Fruit fly (Drosophila melanogaster) whole organism, prepupa: ENCODE results near the gene Amnionless.

ENCODE experiments used
- CG6808 ChIP-seq: fragments of 200-800 bp; sonication (Bioruptor generic); optimal IDR thresholded peaks from 3 replicates; lab custom pipeline; 2017; ENCODE audit warnings: missing biosample characterization, missing genetic modification characterization, mild to moderate bottlenecking, moderate library complexity, missing genetic modification reagents
- CG6854 ChIP-seq: fragments of 200-800 bp; sonication (Bioruptor generic); optimal IDR thresholded peaks from 2 replicates; lab custom pipeline; 2017; ENCODE audit warnings: missing biosample characterization, mild to moderate bottlenecking, missing genetic modification characterization
- CG8319 ChIP-seq: fragments of 200-800 bp; sonication (Bioruptor generic); optimal IDR thresholded peaks from 3 replicates; lab custom pipeline; 2016; ENCODE audit warnings: missing biosample characterization, missing genetic modification characterization
- CG8632 ChIP-seq: fragments of 200-800 bp; sonication (Bioruptor generic); optimal IDR thresholded peaks from 3 replicates; lab custom pipeline; 2016; ENCODE audit warnings: missing biosample characterization, missing genetic modification characterization
- Gug ChIP-seq: fragments of 200-800 bp; sonication (Bioruptor generic); IDR thresholded peaks from 2 replicates; pipeline ENCODE4 v1.3.6; 2022; ENCODE audit warnings: missing biosample characterization, missing genetic modification characterization
- Hr38 ChIP-seq: sonication (Bioruptor generic); optimal IDR thresholded peaks from 2 replicates; lab custom pipeline; 2016; ENCODE audit warnings: missing biosample characterization, missing genetic modification characterization
- Hr4 ChIP-seq: fragments of 200-800 bp; sonication (Bioruptor generic); optimal IDR thresholded peaks from 3 replicates; lab custom pipeline; 2016; ENCODE audit warnings: missing biosample characterization, missing genetic modification characterization
- Lpt ChIP-seq: fragments of 200-800 bp; sonication (Bioruptor generic); optimal IDR thresholded peaks from 3 replicates; lab custom pipeline; 2016; ENCODE audit warnings: missing biosample characterization, missing genetic modification characterization
- cyc ChIP-seq: fragments of 200-800 bp; sonication (Bioruptor generic); optimal IDR thresholded peaks from 3 replicates; lab custom pipeline; 2016; ENCODE audit warnings: missing biosample characterization, missing genetic modification characterization
- eg ChIP-seq: fragments of 200-800 bp; sonication (Bioruptor generic); IDR thresholded peaks from 3 replicates; pipeline ENCODE4 v1.3.6; 2022; ENCODE audit warnings: missing biosample characterization, missing genetic modification characterization
- esn ChIP-seq: fragments of 200-800 bp; sonication (Bioruptor generic); optimal IDR thresholded peaks from 2 replicates; lab custom pipeline; 2016; ENCODE audit warnings: missing biosample characterization, mild to moderate bottlenecking, missing genetic modification characterization, moderate library complexity
- fd85E ChIP-seq: fragments of 200-800 bp; sonication (Bioruptor generic); optimal IDR thresholded peaks from 3 replicates; lab custom pipeline; 2016; ENCODE audit warnings: missing biosample characterization, missing genetic modification characterization
- pdm3 ChIP-seq: fragments of 200-800 bp; sonication (Bioruptor generic); optimal IDR thresholded peaks from 3 replicates; lab custom pipeline; 2016; ENCODE audit warnings: missing biosample characterization, missing genetic modification characterization

Amnionless gene

DNA sequence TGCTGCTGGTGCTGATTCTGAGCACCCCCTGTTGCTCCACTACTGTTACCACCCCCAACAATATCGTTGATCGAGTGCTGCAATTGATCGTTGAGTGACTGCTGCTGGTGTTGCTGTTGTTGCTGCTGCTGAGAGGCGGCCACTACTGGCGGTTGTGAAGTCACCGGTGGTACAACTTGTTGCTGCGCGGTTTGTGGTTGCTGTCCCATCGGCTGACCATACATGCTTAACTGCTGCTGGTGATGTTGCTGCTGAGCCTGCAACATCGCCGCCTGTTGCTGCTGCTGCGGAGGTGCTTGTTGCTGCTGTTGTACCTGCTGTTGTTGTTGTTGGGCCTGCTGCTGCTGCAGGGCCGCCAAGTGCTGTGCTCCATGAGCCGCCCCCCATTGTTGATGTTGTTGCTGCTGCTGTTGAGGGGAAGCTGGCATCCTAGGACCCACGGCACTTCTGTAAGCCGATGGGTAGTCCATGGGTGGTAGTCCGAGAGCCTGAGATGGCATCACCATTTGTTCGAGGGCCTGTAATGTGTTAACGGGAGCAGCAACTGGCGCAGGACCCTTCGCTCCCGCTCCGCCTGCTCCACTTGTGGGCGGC is 48.7 kb downstream of the Amnionless start:
- no peak for TF ChIP-seq CG6854
- TF ChIP-seq CG8319 (GFP tag; lab: Kevin White, UChicago) = no peak
- TF ChIP-seq Hr4 (GFP tag; lab: Kevin White, UChicago) = no peak
- no peak for TF ChIP-seq esn (GFP tag; lab: Kevin White, UChicago)
- no peak for TF ChIP-seq pdm3 (GFP tag; lab: Kevin White, UChicago)
- TF ChIP-seq CG8632 (GFP tag; lab: Kevin White, UChicago) = no peak
- TF ChIP-seq eg = no peak
- TF ChIP-seq Lpt = no peak
- no peak for TF ChIP-seq fd85E (GFP tag; lab: Kevin White, UChicago)
- no peak for TF ChIP-seq cyc (GFP tag; lab: Kevin White, UChicago)
- no peak for TF ChIP-seq CG6808 (GFP tag; lab: Kevin White, UChicago)
- no peak for TF ChIP-seq Gug
- TF ChIP-seq Hr38 (GFP tag; lab: Kevin White, UChicago) = no peak
